Worm (Caenorhabditis elegans): ENCODE results near the gene glt-3.

glt-3 gene

ce11 chrIV:10155475-10155874 lies 25.4 kb downstream of the glt-3 start, which contains the start of gene ttr-54:
Gene ttr-54 (plus strand): TSS chrIV:10155775.
- no peak for TF ChIP-seq tab-1 (GFP tag; IDR thresholded peaks at IDR 0.05)
- no peak for TF ChIP-seq ztf-23 (GFP tag; IDR thresholded peaks at IDR 0.05)
- TF ChIP-seq ref-1 (GFP tag; conservative IDR thresholded peaks at IDR 0.05): no peak
- no peak for TF ChIP-seq T22C8.4 (GFP tag; IDR thresholded peaks at IDR 0.05)
- no peak for TF ChIP-seq cog-1 (tag; optimal IDR thresholded peaks at IDR 0.05)
- no peak for TF ChIP-seq flt-1 (GFP tag; IDR thresholded peaks at IDR 0.05)
- TF ChIP-seq med-1 (GFP tag; optimal IDR thresholded peaks at IDR 0.05; ENCODE audit: insufficient read depth): no peak
- TF ChIP-seq ztf-29 (GFP tag; IDR thresholded peaks at IDR 0.05): no peak
- TF ChIP-seq klf-2 (GFP tag; conservative IDR thresholded peaks at IDR 0.05): no peak

- no peak for TF ChIP-seq T22C8.4 (GFP tag; IDR thresholded peaks at IDR 0.05)
- no peak for TF ChIP-seq tab-1 (GFP tag; IDR thresholded peaks at IDR 0.05)
- no peak for TF ChIP-seq ztf-23 (GFP tag; IDR thresholded peaks at IDR 0.05)
- no peak for TF ChIP-seq med-1 (GFP tag; optimal IDR thresholded peaks at IDR 0.05; ENCODE audit: insufficient read depth)
- no peak for TF ChIP-seq flt-1 (GFP tag; IDR thresholded peaks at IDR 0.05)
Observed at ce11 chrIV:10157034-10157433, 27.0 kb downstream of the glt-3 start.

DNA sequence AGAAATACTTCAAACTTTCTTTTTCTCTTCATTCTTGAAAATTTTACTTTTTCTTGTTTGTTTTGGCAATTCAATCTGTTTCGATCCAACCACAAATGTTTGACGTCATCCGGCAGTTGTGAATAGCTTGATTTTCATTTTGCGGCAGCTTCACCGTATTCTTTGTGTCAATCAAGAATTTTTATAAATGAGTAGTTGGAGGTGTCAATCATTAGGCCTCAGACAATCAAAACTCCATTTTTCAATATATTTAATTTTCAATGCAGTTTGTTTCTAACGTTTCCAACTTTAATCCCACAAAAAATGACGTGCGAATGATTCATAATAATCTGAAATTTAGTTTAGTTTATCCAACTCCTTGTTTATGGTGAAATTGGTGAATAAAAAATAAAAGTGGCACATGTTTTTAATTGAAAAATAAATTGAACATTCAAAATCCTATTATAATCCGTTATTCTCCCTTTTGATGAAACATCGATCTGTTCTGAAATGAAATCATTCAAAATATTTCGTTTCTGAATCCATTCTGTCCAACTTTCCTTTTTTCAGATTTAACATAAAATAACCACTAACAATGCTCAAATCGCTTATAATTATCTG lies 27.5 kb downstream of the glt-3 start, which contains the start of gene ttr-53:
Gene ttr-53 (plus strand): TSS at position 550 of the 600 bp plus-strand sequence.
- TF ChIP-seq ztf-29 (GFP tag; IDR thresholded peaks at IDR 0.05): no peak
- TF ChIP-seq ref-1 (GFP tag; conservative IDR thresholded peaks at IDR 0.05): no peak
- TF ChIP-seq ztf-23 (GFP tag; IDR thresholded peaks at IDR 0.05): no peak
- TF ChIP-seq cog-1 (tag; optimal IDR thresholded peaks at IDR 0.05): no peak

- TF ChIP-seq cog-1 (tag; optimal IDR thresholded peaks at IDR 0.05): no peak
- no peak for TF ChIP-seq ref-1 (GFP tag; conservative IDR thresholded peaks at IDR 0.05)
- TF ChIP-seq klf-2 (GFP tag; conservative IDR thresholded peaks at IDR 0.05): no peak
- TF ChIP-seq flt-1 (GFP tag; IDR thresholded peaks at IDR 0.05): no peak
- TF ChIP-seq ztf-23 (GFP tag; IDR thresholded peaks at IDR 0.05): no peak
- no peak for TF ChIP-seq ztf-29 (GFP tag; IDR thresholded peaks at IDR 0.05)
- TF ChIP-seq T22C8.4 (GFP tag; IDR thresholded peaks at IDR 0.05): no peak
- TF ChIP-seq med-1 (GFP tag; optimal IDR thresholded peaks at IDR 0.05; ENCODE audit: insufficient read depth): no peak
- no peak for TF ChIP-seq tab-1 (GFP tag; IDR thresholded peaks at IDR 0.05)
Observed at ce11 chrIV:10161706-10162105, 31.6 kb downstream of the glt-3 start, which contains the start of gene pps-1. Gene pps-1 (plus strand): TSS chrIV:10162006.

DNA sequence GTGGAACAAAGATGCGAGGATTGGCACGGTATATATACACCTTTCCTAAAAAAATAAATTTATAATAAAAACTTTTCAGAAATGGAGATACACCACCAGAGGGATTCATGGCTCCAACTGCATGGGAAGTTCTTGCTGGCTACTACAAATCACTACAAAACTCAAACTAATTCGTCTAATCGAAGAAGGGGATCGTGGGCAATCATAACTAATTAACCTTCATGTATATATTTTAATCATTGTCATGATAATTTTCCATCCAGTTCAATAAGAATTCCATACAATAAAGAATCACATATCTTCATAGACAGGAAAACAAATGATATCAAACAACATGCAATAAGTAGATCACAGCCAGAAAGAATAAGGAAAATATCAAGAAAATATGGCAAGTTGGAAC lies 34.0 kb downstream of the glt-3 start:
- TF ChIP-seq flt-1 (GFP tag; IDR thresholded peaks at IDR 0.05) (0 out of 2 replicates have a peak, but pooled peaks have one; percentile 12), T22C8.4 (GFP tag; IDR thresholded peaks at IDR 0.05) (no peak), ztf-23 (GFP tag; IDR thresholded peaks at IDR 0.05) (no peak), ztf-29 (GFP tag; IDR thresholded peaks at IDR 0.05) (no peak)

- no peak for TF ChIP-seq ref-1 (GFP tag; conservative IDR thresholded peaks at IDR 0.05)
Observed at ce11 chrIV:10170808-10171207, 40.8 kb downstream of the glt-3 start.

DNA sequence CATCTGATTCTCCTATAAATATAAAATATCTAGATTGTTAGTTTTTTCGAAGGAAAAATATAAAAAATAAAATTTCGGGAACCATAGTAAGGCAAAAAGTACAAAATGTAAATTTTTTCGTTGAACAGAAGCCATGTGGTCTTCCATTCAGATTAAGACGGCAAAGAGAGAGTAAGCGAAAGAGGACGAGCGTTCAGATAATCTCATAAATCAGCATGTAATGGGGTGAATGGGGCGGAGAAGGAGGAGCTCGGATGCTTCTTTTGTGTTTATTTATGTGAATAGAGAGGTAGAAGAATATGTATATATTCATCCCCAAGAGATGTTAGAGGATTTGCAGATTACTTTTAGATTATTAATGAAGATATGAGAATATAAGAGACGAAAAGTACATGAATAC lies 44.3 kb downstream of the glt-3 start, which contains the start of gene pxf-1:
Gene pxf-1 (minus strand): TSS at position 14 of the 400 bp plus-strand sequence.
- no peak for TF ChIP-seq ref-1 (GFP tag; conservative IDR thresholded peaks at IDR 0.05)
- no peak for TF ChIP-seq tab-1 (GFP tag; IDR thresholded peaks at IDR 0.05)
- no peak for TF ChIP-seq ztf-23 (GFP tag; IDR thresholded peaks at IDR 0.05)
- no peak for TF ChIP-seq med-1 (GFP tag; optimal IDR thresholded peaks at IDR 0.05; ENCODE audit: insufficient read depth)
- no peak for TF ChIP-seq ztf-29 (GFP tag; IDR thresholded peaks at IDR 0.05)
- TF ChIP-seq flt-1 (GFP tag; IDR thresholded peaks at IDR 0.05): no peak

ce11 chrIV:10174932-10175732 lies 45.1 kb downstream of the glt-3 start:
- TF ChIP-seq med-1 (GFP tag; optimal IDR thresholded peaks at IDR 0.05; ENCODE audit: insufficient read depth) (no peak), cog-1 (tag; optimal IDR thresholded peaks at IDR 0.05) (peak; percentile 2), ref-1 (GFP tag; conservative IDR thresholded peaks at IDR 0.05) (no peak), tab-1 (GFP tag; IDR thresholded peaks at IDR 0.05) (0 out of 2 replicates have a peak, but pooled peaks have one; percentile 45), T22C8.4 (GFP tag; IDR thresholded peaks at IDR 0.05) (peak; percentile 73), flt-1 (GFP tag; IDR thresholded peaks at IDR 0.05) (no peak), ztf-23 (GFP tag; IDR thresholded peaks at IDR 0.05) (peak; percentile 55; the same call in 1 of the 2 replicates), klf-2 (GFP tag; conservative IDR thresholded peaks at IDR 0.05) (no peak), ztf-29 (GFP tag; IDR thresholded peaks at IDR 0.05) (no peak)

DNA sequence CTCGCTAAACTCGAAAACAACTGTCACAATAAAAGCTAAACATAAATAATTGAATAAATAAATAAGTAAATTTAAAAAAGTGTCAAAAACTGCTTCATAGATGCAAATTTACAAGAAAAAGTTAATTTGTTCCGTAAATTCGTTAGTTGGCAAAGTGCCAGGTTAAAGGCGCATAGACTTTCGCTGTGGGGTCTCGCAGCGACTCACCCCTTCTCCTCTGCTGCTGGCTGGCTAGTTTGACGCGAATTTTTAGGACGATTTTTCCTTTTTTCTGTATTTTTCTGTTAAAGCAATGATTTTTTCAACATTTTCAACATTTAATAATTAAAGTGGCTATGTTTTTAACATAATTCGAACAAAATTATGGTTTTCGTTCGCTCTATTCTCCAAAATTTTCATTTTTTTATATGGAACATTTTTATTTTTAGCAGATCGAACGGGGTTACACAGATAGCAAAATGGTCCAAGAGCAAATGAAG lies 46.2 kb downstream of the glt-3 start, which contains the start of gene rack-1:
Gene rack-1 (plus strand): TSS at position 429 of the 479 bp plus-strand sequence.
- TF ChIP-seq flt-1 (GFP tag; IDR thresholded peaks at IDR 0.05) (no peak), klf-2 (GFP tag; conservative IDR thresholded peaks at IDR 0.05) (no peak), ztf-23 (GFP tag; IDR thresholded peaks at IDR 0.05) (no peak), ref-1 (GFP tag; conservative IDR thresholded peaks at IDR 0.05) (no peak), ztf-29 (GFP tag; IDR thresholded peaks at IDR 0.05) (no peak), tab-1 (GFP tag; IDR thresholded peaks at IDR 0.05) (no peak), cog-1 (tag; optimal IDR thresholded peaks at IDR 0.05) (no peak), med-1 (GFP tag; optimal IDR thresholded peaks at IDR 0.05; ENCODE audit: insufficient read depth) (no peak), T22C8.4 (GFP tag; IDR thresholded peaks at IDR 0.05) (no peak)

- TF ChIP-seq med-1 (GFP tag; optimal IDR thresholded peaks at IDR 0.05; ENCODE audit: insufficient read depth): no peak
- no peak for TF ChIP-seq ztf-23 (GFP tag; IDR thresholded peaks at IDR 0.05)
- no peak for TF ChIP-seq ref-1 (GFP tag; conservative IDR thresholded peaks at IDR 0.05)
- TF ChIP-seq T22C8.4 (GFP tag; IDR thresholded peaks at IDR 0.05): no peak
- TF ChIP-seq flt-1 (GFP tag; IDR thresholded peaks at IDR 0.05): no peak
- no peak for TF ChIP-seq klf-2 (GFP tag; conservative IDR thresholded peaks at IDR 0.05)
- no peak for TF ChIP-seq ztf-29 (GFP tag; IDR thresholded peaks at IDR 0.05)
- TF ChIP-seq cog-1 (tag; optimal IDR thresholded peaks at IDR 0.05): no peak
- no peak for TF ChIP-seq tab-1 (GFP tag; IDR thresholded peaks at IDR 0.05)
Observed at ce11 chrIV:10177779-10178178, 47.7 kb downstream of the glt-3 start, which contains the start of gene mspn-1. Gene mspn-1 (plus strand): TSS chrIV:10177968.

Data from whole organism, midembryonic.